Worm (Caenorhabditis elegans) whole organism, mixed stage, embryonic: Measurements from ENCODE around the gene C30H6.5.

Source experiments
- blmp-1 ChIP-seq: fragments of 150-350 bp; optimal IDR thresholded peaks from 2 replicates; lab custom pipeline; 2014; ENCODE audit warnings: missing biosample characterization, missing genetic modification characterization
- elt-3 ChIP-seq: fragments of 150-350 bp; optimal IDR thresholded peaks from 2 replicates; lab custom pipeline; 2014; ENCODE audit warnings: missing biosample characterization, missing genetic modification characterization
- lin-13 ChIP-seq: fragments of 150-350 bp; optimal IDR thresholded peaks from 2 replicates; lab custom pipeline; 2014; ENCODE audit warnings: missing biosample characterization, missing genetic modification characterization
- mep-1 ChIP-seq: fragments of 150-350 bp; optimal IDR thresholded peaks from 2 replicates; lab custom pipeline; 2017; ENCODE audit warnings: missing biosample characterization, missing genetic modification reagents, missing genetic modification characterization, inconsistent platforms
- mls-2 ChIP-seq: sonication (generic microtip); optimal IDR thresholded peaks from 2 replicates; lab custom pipeline; 2016; ENCODE audit warnings: mild to moderate bottlenecking, missing genetic modification characterization, moderate library complexity, missing compliant biosample characterization
- nhr-12 ChIP-seq: fragments of 150-350 bp; optimal IDR thresholded peaks from 2 replicates; lab custom pipeline; 2014; ENCODE audit warnings: missing biosample characterization, missing genetic modification characterization
- nhr-237 ChIP-seq: fragments of 150-350 bp; optimal IDR thresholded peaks from 2 replicates; lab custom pipeline; 2014; ENCODE audit warnings: missing biosample characterization, missing genetic modification characterization
- nhr-76 ChIP-seq: sonication (generic microtip); optimal IDR thresholded peaks from 2 replicates; lab custom pipeline; 2017; ENCODE audit warnings: missing biosample characterization, missing genetic modification characterization
- sptf-1 ChIP-seq: sonication (generic microtip); optimal IDR thresholded peaks from 2 replicates; lab custom pipeline; 2017; ENCODE audit warnings: mild to moderate bottlenecking, missing genetic modification characterization, moderate library complexity, missing compliant biosample characterization
- tbx-8 ChIP-seq: fragments of 200-800 bp; sonication (Bioruptor generic); optimal IDR thresholded peaks from 2 replicates; lab custom pipeline; 2018; ENCODE audit warnings: mild to moderate bottlenecking, missing genetic modification characterization, moderate library complexity, missing compliant biosample characterization
- unc-39 ChIP-seq: fragments of 150-350 bp; optimal IDR thresholded peaks from 2 replicates; lab custom pipeline; 2014; ENCODE audit warnings: missing biosample characterization, missing genetic modification characterization
- unc-62 ChIP-seq: fragments of 150-350 bp; optimal IDR thresholded peaks from 2 replicates; lab custom pipeline; 2014; ENCODE audit warnings: missing biosample characterization, missing genetic modification reagents, missing genetic modification characterization
- ztf-11 ChIP-seq: fragments of 150-350 bp; optimal IDR thresholded peaks from 2 replicates; lab custom pipeline; 2014; ENCODE audit warnings: missing biosample characterization, missing genetic modification characterization

DNA sequence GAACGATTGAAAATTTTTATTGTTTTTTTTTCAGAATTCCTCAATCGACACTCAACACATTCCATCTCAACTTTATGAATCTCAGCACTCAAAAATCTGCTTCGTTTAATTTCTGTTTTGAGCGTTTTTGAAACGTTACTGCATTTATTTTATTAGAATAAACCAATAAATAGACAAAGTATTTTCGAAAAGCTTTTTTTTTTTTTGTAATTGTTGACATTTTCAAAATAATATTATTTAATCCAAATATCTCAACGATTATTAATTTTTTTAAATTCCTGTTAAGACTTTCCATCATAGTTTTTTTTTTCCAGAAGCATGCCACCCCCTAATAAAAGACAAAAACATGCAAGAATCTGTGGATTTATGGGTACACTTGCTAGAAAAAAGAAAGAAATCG is 39.3 kb upstream of the C30H6.5 start, which contains the start of gene C49C3.7:
- no peak for TF ChIP-seq lin-13
- no peak for TF ChIP-seq sptf-1 (tag; lab: Kevin White, UChicago)
- TF ChIP-seq ztf-11 (tag; lab: Kevin White, UChicago), result no peak
- no peak for TF ChIP-seq nhr-12
- no peak for TF ChIP-seq unc-39
- no peak for TF ChIP-seq elt-3 (tag; lab: Kevin White, UChicago)
- TF ChIP-seq mls-2, result no peak
- no peak for TF ChIP-seq tbx-8 (GFP tag; lab: Kevin White, UChicago)
- TF ChIP-seq mep-1 (tag; lab: Kevin White, UChicago), result no peak
- no peak for TF ChIP-seq blmp-1
- TF ChIP-seq nhr-237, result no peak
- TF ChIP-seq unc-62, result no peak
- no peak for TF ChIP-seq nhr-76 (tag; lab: Kevin White, UChicago)
